Worm (Caenorhabditis elegans): ENCODE measurements around the gene lgc-37.

ce11 chrIII:12750831-12751230 is 34.1 kb upstream of the lgc-37 start, which contains the start of the genes irld-60 and irld-20:
- no peak for TF ChIP-seq hmg-4 (GFP tag; optimal IDR thresholded peaks at IDR 0.05)
- TF ChIP-seq scrt-1 (GFP tag; IDR thresholded peaks at IDR 0.05): no peak
- TF ChIP-seq hmbx-1 (tag; optimal IDR thresholded peaks at IDR 0.05): no peak
- no peak for TF ChIP-seq ama-1 (optimal IDR thresholded peaks at IDR 0.05)
- no peak for TF ChIP-seq aly-1 (tag; optimal IDR thresholded peaks at IDR 0.05)

Data from whole organism, early embryonic.